Worm (Caenorhabditis elegans) whole organism, young adult: ENCODE data around the gene T20D3.14.
"Not testable (repeated sequence)": the region's sequence is repeated elsewhere in the genome, so short reads cannot be mapped to it uniquely, and the experiment has no call there.

Source experiments
- F22D6.2 ChIP-seq: sonication (generic microtip); optimal IDR thresholded peaks from 2 replicates; lab custom pipeline; 2016; ENCODE audit warnings: mild to moderate bottlenecking, missing genetic modification characterization, missing compliant biosample characterization
- F39B2.1 ChIP-seq: fragments of 200-800 bp; sonication (Bioruptor generic); IDR thresholded peaks from 2 replicates; pipeline ENCODE4 v1.3.6; 2022; ENCODE audit warnings: missing genetic modification reagents, missing genetic modification characterization, missing compliant biosample characterization
- rec-8 ChIP-seq, 2 experiments: sonication (generic microtip); optimal IDR thresholded peaks; 2 replicates each; lab custom pipeline; 2016; ENCODE audit warnings: mild to moderate bottlenecking in 2 of 2, missing genetic modification characterization in 2 of 2, missing genetic modification reagents in 2 of 2, missing genotype in 2 of 2, missing biosample characterization in 1 of 2, missing compliant biosample characterization in 1 of 2, moderate library complexity in 1 of 2
- rpc-1 ChIP-seq, 2 experiments: fragments of 150-350 bp in 1 of 2; sonication (generic microtip) in 1 of 2; optimal IDR thresholded peaks; 2 replicates each; lab custom pipeline; 2014 to 2018; ENCODE audit warnings: missing biosample characterization in 1 of 2, missing genetic modification characterization in 1 of 2, missing genetic modification reagents in 1 of 2, missing genotype in 1 of 2

Gene T20D3.14

ce11 chrIV:9289635-9290034 lies 46.1 kb downstream of the T20D3.14 start:
- TF ChIP-seq F22D6.2 (tag; lab: Kevin White, UChicago) = no peak

DNA sequence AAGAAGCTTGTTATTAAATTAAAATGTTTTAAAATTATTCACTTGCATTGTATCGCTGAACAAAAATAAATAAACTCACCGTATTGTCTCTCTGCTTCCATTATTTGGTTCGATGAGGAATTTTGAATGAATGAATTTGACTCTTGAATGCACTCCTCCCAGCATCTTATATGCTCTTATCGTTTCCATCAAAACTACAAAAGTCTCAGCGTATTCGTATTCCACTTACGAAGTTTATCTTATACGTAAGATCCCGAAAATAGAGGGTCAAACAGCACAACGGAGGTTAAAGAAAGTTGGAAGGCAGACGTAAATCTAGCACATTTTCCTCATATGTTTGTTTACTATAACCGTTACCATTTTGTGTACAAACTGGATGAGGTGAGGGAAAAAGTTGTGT lies 49.4 kb downstream of the T20D3.14 start, which contains the start of gene nhr-267:
Gene nhr-267 (minus strand): TSS at position 101 of the 400 bp plus-strand sequence.
- TF ChIP-seq rpc-1 (optimal IDR thresholded peaks at IDR 0.05; lab: Kevin White, UChicago); rpc-1 (tag; optimal IDR thresholded peaks at IDR 0.05; lab: Kevin White, UChicago); rec-8 (tag; optimal IDR thresholded peaks at IDR 0.05; lab: Kevin White, UChicago); F39B2.1 (GFP tag; lab: Robert Waterston, UW): not testable (repeated sequence)
